Fruit fly (Drosophila melanogaster) whole organism, prepupa: Measurements from ENCODE around the gene CG14610.

Experiments
- Blimp-1 ChIP-seq: fragments of 200-800 bp; sonication (Bioruptor generic); optimal IDR thresholded peaks from 3 replicates; lab custom pipeline; 2017; ENCODE audit warnings: missing biosample characterization, missing genetic modification characterization, mild to moderate bottlenecking, moderate library complexity, missing genetic modification reagents
- CG10669 ChIP-seq: fragments of 200-800 bp; sonication (Bioruptor generic); optimal IDR thresholded peaks from 3 replicates; lab custom pipeline; 2018; ENCODE audit warnings: missing biosample characterization, mild to moderate bottlenecking, missing genetic modification characterization, moderate library complexity
- CG11294 ChIP-seq: fragments of 200-800 bp; sonication (Bioruptor generic); IDR thresholded peaks from 2 replicates; pipeline ENCODE4 v1.3.6; 2022; ENCODE audit warnings: missing biosample characterization, missing genetic modification characterization
- CG11902 ChIP-seq: fragments of 200-800 bp; sonication (Bioruptor generic); optimal IDR thresholded peaks from 3 replicates; lab custom pipeline; 2016; ENCODE audit warnings: missing biosample characterization, missing genetic modification characterization
- CG1621 ChIP-seq: fragments of 200-800 bp; sonication (Bioruptor generic); optimal IDR thresholded peaks from 3 replicates; lab custom pipeline; 2018; ENCODE audit warnings: missing biosample characterization, mild to moderate bottlenecking, missing genetic modification characterization
- CG31627 ChIP-seq: fragments of 200-800 bp; sonication (Bioruptor generic); optimal IDR thresholded peaks from 3 replicates; lab custom pipeline; 2016; ENCODE audit warnings: missing biosample characterization, missing genetic modification characterization
- CG32006 ChIP-seq: fragments of 200-800 bp; sonication (Bioruptor generic); optimal IDR thresholded peaks from 3 replicates; lab custom pipeline; 2017; ENCODE audit warnings: missing biosample characterization, mild to moderate bottlenecking, missing genetic modification characterization
- CG34406 ChIP-seq: fragments of 200-800 bp; sonication (Bioruptor generic); optimal IDR thresholded peaks from 3 replicates; lab custom pipeline; 2016; ENCODE audit warnings: missing biosample characterization, missing genetic modification characterization
- CG3919 ChIP-seq: fragments of 200-800 bp; sonication (Bioruptor generic); optimal IDR thresholded peaks from 3 replicates; lab custom pipeline; 2016; ENCODE audit warnings: missing biosample characterization, missing genetic modification characterization
- CG4318 ChIP-seq: fragments of 200-800 bp; sonication (Bioruptor generic); optimal IDR thresholded peaks from 3 replicates; lab custom pipeline; 2017; ENCODE audit warnings: missing biosample characterization, mild to moderate bottlenecking, missing genetic modification characterization
- CG6163 ChIP-seq: fragments of 200-800 bp; sonication (Bioruptor generic); IDR thresholded peaks from 3 replicates; pipeline ENCODE4 v1.3.6; 2022; ENCODE audit warnings: missing biosample characterization, missing genetic modification characterization
- CG6276 ChIP-seq: fragments of 200-800 bp; sonication (Bioruptor generic); optimal IDR thresholded peaks from 2 replicates; lab custom pipeline; 2017; ENCODE audit warnings: missing biosample characterization, mild to moderate bottlenecking, missing genetic modification characterization
- CG6792 ChIP-seq: fragments of 200-800 bp; sonication (Bioruptor generic); optimal IDR thresholded peaks from 3 replicates; lab custom pipeline; 2016; ENCODE audit warnings: missing biosample characterization, missing genetic modification characterization
- CG6808 ChIP-seq: fragments of 200-800 bp; sonication (Bioruptor generic); optimal IDR thresholded peaks from 3 replicates; lab custom pipeline; 2017; ENCODE audit warnings: missing biosample characterization, missing genetic modification characterization, mild to moderate bottlenecking, moderate library complexity, missing genetic modification reagents
- CG6854 ChIP-seq: fragments of 200-800 bp; sonication (Bioruptor generic); optimal IDR thresholded peaks from 2 replicates; lab custom pipeline; 2017; ENCODE audit warnings: missing biosample characterization, mild to moderate bottlenecking, missing genetic modification characterization
- CG7368 ChIP-seq: fragments of 200-800 bp; sonication (Bioruptor generic); optimal IDR thresholded peaks from 3 replicates; lab custom pipeline; 2016; ENCODE audit warnings: missing biosample characterization, missing genetic modification characterization
- CG8119 ChIP-seq: fragments of 200-800 bp; sonication (Bioruptor generic); IDR thresholded peaks from 3 replicates; pipeline ENCODE4 v1.3.6; 2022; ENCODE audit warnings: missing biosample characterization, missing genetic modification characterization
- CG8319 ChIP-seq: fragments of 200-800 bp; sonication (Bioruptor generic); optimal IDR thresholded peaks from 3 replicates; lab custom pipeline; 2016; ENCODE audit warnings: missing biosample characterization, missing genetic modification characterization
- CG9139 ChIP-seq: fragments of 200-800 bp; sonication (Bioruptor generic); optimal IDR thresholded peaks from 3 replicates; lab custom pipeline; 2017; ENCODE audit warnings: missing biosample characterization, mild to moderate bottlenecking, missing genetic modification characterization
- Eip75B ChIP-seq: fragments of 200-800 bp; sonication (Bioruptor generic); optimal IDR thresholded peaks from 3 replicates; lab custom pipeline; 2016; ENCODE audit warnings: missing biosample characterization, missing genetic modification characterization
- Eip78C ChIP-seq: fragments of 200-800 bp; sonication (Bioruptor generic); peaks from one replicate; lab custom pipeline; 2016; ENCODE audit warnings: missing biosample characterization, missing genetic modification characterization
- Eip93F ChIP-seq: fragments of 200-800 bp; sonication (Bioruptor generic); optimal IDR thresholded peaks from 2 replicates; lab custom pipeline; 2016; ENCODE audit warnings: missing biosample characterization, mild to moderate bottlenecking, missing genetic modification characterization
- Hr38 ChIP-seq: sonication (Bioruptor generic); optimal IDR thresholded peaks from 2 replicates; lab custom pipeline; 2016; ENCODE audit warnings: missing biosample characterization, missing genetic modification characterization
- Hr4 ChIP-seq: fragments of 200-800 bp; sonication (Bioruptor generic); optimal IDR thresholded peaks from 3 replicates; lab custom pipeline; 2016; ENCODE audit warnings: missing biosample characterization, missing genetic modification characterization
- Smox ChIP-seq: fragments of 200-800 bp; sonication (Bioruptor generic); optimal IDR thresholded peaks from 3 replicates; lab custom pipeline; 2016; ENCODE audit warnings: missing biosample characterization, missing genetic modification characterization
- Sox102F ChIP-seq: fragments of 200-800 bp; sonication (Bioruptor generic); optimal IDR thresholded peaks from 2 replicates; lab custom pipeline; 2016; ENCODE audit warnings: missing biosample characterization, mild to moderate bottlenecking, missing genetic modification characterization
- Sox15 ChIP-seq: fragments of 200-800 bp; sonication (Bioruptor generic); optimal IDR thresholded peaks from 3 replicates; lab custom pipeline; 2016; ENCODE audit warnings: missing biosample characterization, missing genetic modification characterization
- achi ChIP-seq: fragments of 200-800 bp; sonication (Bioruptor generic); optimal IDR thresholded peaks from 3 replicates; lab custom pipeline; 2016; ENCODE audit warnings: missing biosample characterization, missing genetic modification characterization
- cyc ChIP-seq: fragments of 200-800 bp; sonication (Bioruptor generic); optimal IDR thresholded peaks from 3 replicates; lab custom pipeline; 2016; ENCODE audit warnings: missing biosample characterization, missing genetic modification characterization
- dac ChIP-seq: fragments of 200-800 bp; sonication (Bioruptor generic); optimal IDR thresholded peaks from 2 replicates; lab custom pipeline; 2017; ENCODE audit warnings: missing biosample characterization, mild to moderate bottlenecking, missing genetic modification characterization
- dsx ChIP-seq: fragments of 200-800 bp; optimal IDR thresholded peaks from 3 replicates; lab custom pipeline; 2019; ENCODE audit warnings: missing biosample characterization, mild to moderate bottlenecking, missing genetic modification characterization, moderate library complexity; ENCODE audit not compliant: poor library complexity, severe bottlenecking
- eg ChIP-seq: fragments of 200-800 bp; sonication (Bioruptor generic); IDR thresholded peaks from 3 replicates; pipeline ENCODE4 v1.3.6; 2022; ENCODE audit warnings: missing biosample characterization, missing genetic modification characterization
- esn ChIP-seq: fragments of 200-800 bp; sonication (Bioruptor generic); optimal IDR thresholded peaks from 2 replicates; lab custom pipeline; 2016; ENCODE audit warnings: missing biosample characterization, mild to moderate bottlenecking, missing genetic modification characterization, moderate library complexity
- fd85E ChIP-seq: fragments of 200-800 bp; sonication (Bioruptor generic); optimal IDR thresholded peaks from 3 replicates; lab custom pipeline; 2016; ENCODE audit warnings: missing biosample characterization, missing genetic modification characterization
- fkh ChIP-seq: fragments of 200-800 bp; sonication (Bioruptor generic); optimal IDR thresholded peaks from 3 replicates; lab custom pipeline; 2017; ENCODE audit warnings: missing biosample characterization, mild to moderate bottlenecking, missing genetic modification characterization, moderate library complexity
- pdm3 ChIP-seq: fragments of 200-800 bp; sonication (Bioruptor generic); optimal IDR thresholded peaks from 3 replicates; lab custom pipeline; 2016; ENCODE audit warnings: missing biosample characterization, missing genetic modification characterization
- spab ChIP-seq: fragments of 200-800 bp; sonication (Bioruptor generic); optimal IDR thresholded peaks from 2 replicates; lab custom pipeline; 2017; ENCODE audit warnings: missing biosample characterization, mild to moderate bottlenecking, missing genetic modification characterization, missing genetic modification reagents
- ss ChIP-seq, 2 experiments: fragments of 200-800 bp; sonication (Bioruptor generic); optimal IDR thresholded peaks; 2 replicates in 1 of 2; 3 replicates in 1 of 2; lab custom pipeline; 2017 to 2018; ENCODE audit warnings: mild to moderate bottlenecking in 2 of 2, missing biosample characterization in 2 of 2, missing genetic modification characterization in 2 of 2, moderate library complexity in 1 of 2
- svp ChIP-seq: fragments of 200-800 bp; sonication (Bioruptor generic); peaks from one replicate; lab custom pipeline; 2016; ENCODE audit warnings: missing biosample characterization, missing genetic modification characterization
- topi ChIP-seq: fragments of 200-800 bp; sonication (Bioruptor generic); optimal IDR thresholded peaks from 3 replicates; lab custom pipeline; 2016; ENCODE audit warnings: missing biosample characterization, missing genetic modification characterization
- vri ChIP-seq: fragments of 200-800 bp; sonication (Bioruptor generic); optimal IDR thresholded peaks from 3 replicates; lab custom pipeline; 2016; ENCODE audit warnings: missing biosample characterization, mild to moderate bottlenecking, missing genetic modification characterization

The CG14610 gene

dm6 chr3R:7162356-7163289 is 18.5 kb upstream of the CG14610 start, which contains the start of gene sas:
TSS of gene sas (plus strand) at chr3R:7162808.
- peak; percentile 72 for TF ChIP-seq CG1621 (tag; lab: Kevin White, UChicago)
- peak; percentile 27 for TF ChIP-seq esn (GFP tag; lab: Kevin White, UChicago)
- TF ChIP-seq Eip78C (GFP tag; lab: Kevin White, UChicago), result peak; percentile 82
- no peak for TF ChIP-seq CG6276 (GFP tag; lab: Kevin White, UChicago)
- no peak for TF ChIP-seq CG8319
- no peak for TF ChIP-seq CG10669
- peak; percentile 8 for TF ChIP-seq Blimp-1
- TF ChIP-seq CG6808 (GFP tag; lab: Kevin White, UChicago), result peak; percentile 29
- TF ChIP-seq CG9139 (GFP tag; lab: Kevin White, UChicago), result peak; percentile 10
- no peak for TF ChIP-seq CG32006 (GFP tag; lab: Kevin White, UChicago)
- TF ChIP-seq Eip93F (GFP tag; lab: Kevin White, UChicago), result no peak
- TF ChIP-seq CG31627 (GFP tag; lab: Kevin White, UChicago), result no peak
- peak; percentile 64 for TF ChIP-seq fkh (GFP tag; lab: Kevin White, UChicago)
- no peak for TF ChIP-seq Sox15 (GFP tag; lab: Kevin White, UChicago)
- no peak for TF ChIP-seq fd85E (GFP tag; lab: Kevin White, UChicago)
- TF ChIP-seq svp (GFP tag; lab: Kevin White, UChicago), result no peak
- 0 out of 3 replicates have a peak, but pooled peaks have one; percentile 28 for TF ChIP-seq eg
- no peak for TF ChIP-seq CG3919 (GFP tag; lab: Kevin White, UChicago)
- no peak for TF ChIP-seq Hr4 (GFP tag; lab: Kevin White, UChicago)
- no peak for TF ChIP-seq Smox (GFP tag; lab: Kevin White, UChicago)
- no peak for TF ChIP-seq topi
- TF ChIP-seq spab (GFP tag; lab: Kevin White, UChicago), result no peak
- peak; percentile 11 to 53 for TF ChIP-seq ss (GFP tag; optimal IDR thresholded peaks at IDR 0.05; lab: Kevin White, UChicago)
- TF ChIP-seq CG6854 (GFP tag; lab: Kevin White, UChicago), result peak; percentile 35
- no peak for TF ChIP-seq CG7368 (GFP tag; lab: Kevin White, UChicago)
- TF ChIP-seq CG11902 (GFP tag; lab: Kevin White, UChicago), result no peak
- no peak for TF ChIP-seq CG34406 (GFP tag; lab: Kevin White, UChicago)
- TF ChIP-seq dsx (GFP tag; lab: Kevin White, UChicago), result peak; percentile 48
- TF ChIP-seq CG11294 (GFP tag; lab: Robert Waterston, UW), result no peak
- no peak for TF ChIP-seq cyc
- no peak for TF ChIP-seq Hr38 (GFP tag; lab: Kevin White, UChicago)
- no peak for TF ChIP-seq CG4318 (GFP tag; lab: Kevin White, UChicago)
- no peak for TF ChIP-seq pdm3 (GFP tag; lab: Kevin White, UChicago)
- TF ChIP-seq CG6163 (GFP tag; lab: Robert Waterston, UW), result peak; percentile 42; the same call in 1 of the 3 replicates
- TF ChIP-seq vri (GFP tag; lab: Kevin White, UChicago), result peak; percentile 41
- peak; percentile 8 for TF ChIP-seq Eip75B
- TF ChIP-seq CG6792 (GFP tag; lab: Kevin White, UChicago), result no peak
- TF ChIP-seq achi (GFP tag; lab: Kevin White, UChicago), result no peak
- TF ChIP-seq CG8119, result 0 out of 3 replicates have a peak, but pooled peaks have one; percentile 32
- TF ChIP-seq Sox102F (GFP tag; lab: Kevin White, UChicago), result no peak
- no peak for TF ChIP-seq dac (GFP tag; lab: Kevin White, UChicago)
